Worm (Caenorhabditis elegans) whole organism, L3 larva: ENCODE data around the gene mttu-1.
"Not testable (repeated sequence)": the region's sequence is repeated elsewhere in the genome, so short reads cannot be mapped to it uniquely, and the experiment has no call there.

Experiments used
- R02D3.7 ChIP-seq: fragments of 150-350 bp; optimal IDR thresholded peaks from 2 replicates; lab custom pipeline; 2014; ENCODE audit warnings: missing biosample characterization, missing genetic modification characterization
- ama-1 ChIP-seq: fragments of 150-350 bp; optimal IDR thresholded peaks from 2 replicates; lab custom pipeline; 2018
- ceh-16 ChIP-seq: sonication (generic microtip); optimal IDR thresholded peaks from 2 replicates; lab custom pipeline; 2017; ENCODE audit warnings: missing biosample characterization, missing genetic modification characterization
- ceh-82 ChIP-seq: fragments of 150-350 bp; optimal IDR thresholded peaks from 2 replicates; lab custom pipeline; 2014; ENCODE audit warnings: missing biosample characterization, missing genetic modification characterization
- ceh-9 ChIP-seq: sonication (generic microtip); optimal IDR thresholded peaks from 2 replicates; lab custom pipeline; 2018; ENCODE audit warnings: missing biosample characterization, missing genetic modification characterization
- daf-12 ChIP-seq: fragments of 150-350 bp; optimal IDR thresholded peaks from 2 replicates; lab custom pipeline; 2014; ENCODE audit warnings: missing biosample characterization, missing genetic modification reagents, missing genetic modification characterization
- elt-1 ChIP-seq: fragments of 150-350 bp; optimal IDR thresholded peaks from 2 replicates; lab custom pipeline; 2014; ENCODE audit warnings: missing biosample characterization, missing genetic modification characterization
- elt-2 ChIP-seq: sonication (generic microtip); optimal IDR thresholded peaks from 2 replicates; lab custom pipeline; 2016; ENCODE audit warnings: missing genetic modification reagents, mild to moderate bottlenecking, missing genetic modification characterization, missing compliant biosample characterization
- elt-3 ChIP-seq, 3 experiments: fragments of 150-350 bp in 1 of 3; sonication (generic microtip) in 2 of 3; optimal IDR thresholded peaks; 2 replicates in 2 of 3; 4 replicates in 1 of 3; lab custom pipeline; 2014 to 2017; ENCODE audit warnings: missing biosample characterization in 3 of 3, missing genetic modification characterization in 3 of 3
- fkh-10 ChIP-seq: sonication (generic microtip); optimal IDR thresholded peaks from 2 replicates; lab custom pipeline; 2017; ENCODE audit warnings: missing biosample characterization, missing genetic modification reagents, missing genetic modification characterization
- fkh-2 ChIP-seq: fragments of 150-350 bp; optimal IDR thresholded peaks from 2 replicates; lab custom pipeline; 2014; ENCODE audit warnings: missing biosample characterization, missing genetic modification reagents, missing genetic modification characterization
- fos-1 ChIP-seq: fragments of 150-350 bp; optimal IDR thresholded peaks from 2 replicates; lab custom pipeline; 2014; ENCODE audit warnings: missing biosample characterization, missing genetic modification characterization
- hmg-11 ChIP-seq: sonication (generic microtip); optimal IDR thresholded peaks from 2 replicates; lab custom pipeline; 2016; ENCODE audit warnings: missing genetic modification characterization, missing compliant biosample characterization
- jun-1 ChIP-seq: fragments of 150-350 bp; optimal IDR thresholded peaks from 2 replicates; lab custom pipeline; 2014; ENCODE audit warnings: missing biosample characterization, missing genetic modification reagents, missing genetic modification characterization
- lin-39 ChIP-seq: fragments of 150-350 bp; optimal IDR thresholded peaks from 2 replicates; lab custom pipeline; 2018; ENCODE audit warnings: missing biosample characterization, missing genetic modification reagents, missing genetic modification characterization
- lsy-12 ChIP-seq: sonication (generic microtip); optimal IDR thresholded peaks from 2 replicates; lab custom pipeline; 2016; ENCODE audit warnings: mild to moderate bottlenecking, missing genetic modification characterization, missing compliant biosample characterization
- mml-1 ChIP-seq: fragments of 150-350 bp; sonication (generic microtip); optimal IDR thresholded peaks from 3 replicates; lab custom pipeline; 2014; ENCODE audit warnings: missing biosample characterization, missing genetic modification characterization
- nfya-1 ChIP-seq: sonication (generic microtip); optimal IDR thresholded peaks from 2 replicates; lab custom pipeline; 2017; ENCODE audit warnings: missing genetic modification characterization, mild to moderate bottlenecking, missing compliant biosample characterization, antibody characterized with exemption, moderate library complexity; ENCODE audit not compliant: insufficient read depth
- nhr-11 ChIP-seq: fragments of 150-350 bp; optimal IDR thresholded peaks from 2 replicates; lab custom pipeline; 2014; ENCODE audit warnings: missing biosample characterization, missing genetic modification characterization
- nhr-12 ChIP-seq: fragments of 150-350 bp; optimal IDR thresholded peaks from 2 replicates; lab custom pipeline; 2014; ENCODE audit warnings: missing biosample characterization, missing genetic modification characterization
- nhr-23 ChIP-seq: fragments of 150-350 bp; optimal IDR thresholded peaks from 2 replicates; lab custom pipeline; 2014; ENCODE audit warnings: missing biosample characterization, missing genetic modification reagents, missing genetic modification characterization
- nhr-237 ChIP-seq: fragments of 150-350 bp; optimal IDR thresholded peaks from 2 replicates; lab custom pipeline; 2014; ENCODE audit warnings: missing biosample characterization, missing genetic modification characterization
- nhr-25 ChIP-seq: sonication (generic microtip); optimal IDR thresholded peaks from 2 replicates; lab custom pipeline; 2017; ENCODE audit warnings: missing biosample characterization, missing genetic modification characterization
- nhr-28 ChIP-seq: fragments of 150-350 bp; optimal IDR thresholded peaks from 2 replicates; lab custom pipeline; 2014; ENCODE audit warnings: missing biosample characterization, missing genetic modification characterization
- nhr-43 ChIP-seq: sonication (generic microtip); optimal IDR thresholded peaks from 2 replicates; lab custom pipeline; 2016; ENCODE audit warnings: mild to moderate bottlenecking, missing genetic modification characterization, missing compliant biosample characterization; ENCODE audit not compliant: poor library complexity, severe bottlenecking
- nhr-67 ChIP-seq: fragments of 150-350 bp; optimal IDR thresholded peaks from 2 replicates; lab custom pipeline; 2014; ENCODE audit warnings: missing biosample characterization, missing genetic modification characterization
- nhr-77 ChIP-seq: fragments of 150-350 bp; optimal IDR thresholded peaks from 2 replicates; lab custom pipeline; 2014; ENCODE audit warnings: missing biosample characterization, missing genetic modification characterization
- pha-4 ChIP-seq: fragments of 150-350 bp; optimal IDR thresholded peaks from 2 replicates; lab custom pipeline; 2014; ENCODE audit warnings: missing biosample characterization, missing genetic modification reagents, missing genetic modification characterization
- pqm-1 ChIP-seq: fragments of 150-350 bp; optimal IDR thresholded peaks from 2 replicates; lab custom pipeline; 2017; ENCODE audit warnings: missing biosample characterization, missing genetic modification characterization, inconsistent platforms
- sea-2 ChIP-seq: fragments of 150-350 bp; sonication (generic microtip); optimal IDR thresholded peaks from 4 replicates; lab custom pipeline; 2014; ENCODE audit warnings: missing biosample characterization, missing genetic modification reagents, missing genetic modification characterization
- snpc-4 ChIP-seq: fragments of 150-350 bp; optimal IDR thresholded peaks from 2 replicates; lab custom pipeline; 2014; ENCODE audit warnings: missing biosample characterization, missing genetic modification characterization
- tbx-2 ChIP-seq: sonication (generic microtip); optimal IDR thresholded peaks from 2 replicates; lab custom pipeline; 2016; ENCODE audit warnings: mild to moderate bottlenecking, missing genetic modification characterization, missing compliant biosample characterization
- unc-62 ChIP-seq: fragments of 150-350 bp; sonication (generic microtip); optimal IDR thresholded peaks from 4 replicates; lab custom pipeline; 2014; ENCODE audit warnings: missing biosample characterization, missing genetic modification reagents, missing genetic modification characterization
- ztf-4 ChIP-seq: fragments of 150-350 bp; optimal IDR thresholded peaks from 2 replicates; lab custom pipeline; 2014; ENCODE audit warnings: missing biosample characterization, missing genetic modification characterization

mttu-1 gene

ce11 chrIV:11260544-11261227, 36.0 kb downstream of the mttu-1 start, which contains the start of gene C05C12.5:
TSS of gene C05C12.5 (minus strand) at chrIV:11261185.
- TF ChIP-seq nfya-1 (tag; lab: Kevin White, UChicago) (no peak), jun-1 (tag; lab: Kevin White, UChicago) (no peak), fos-1 (tag; lab: Kevin White, UChicago) (no peak), nhr-237 (tag; lab: Kevin White, UChicago) (no peak), elt-1 (tag; lab: Kevin White, UChicago) (no peak), unc-62 (GFP tag; lab: Kevin White, UChicago) (no peak), mml-1 (no peak), fkh-10 (GFP tag; lab: Kevin White, UChicago) (no peak), daf-12 (no peak), elt-3 (tag; optimal IDR thresholded peaks at IDR 0.05; lab: Kevin White, UChicago) (no peak), nhr-23 (tag; lab: Kevin White, UChicago) (no peak), nhr-25 (tag; lab: Kevin White, UChicago) (no peak), nhr-43 (no peak), ceh-9 (tag; lab: Kevin White, UChicago) (no peak), fkh-2 (tag; lab: Kevin White, UChicago) (no peak), ama-1 (lab: Kevin White, UChicago) (no peak), ceh-16 (tag; lab: Kevin White, UChicago) (no peak), ceh-82 (tag; lab: Kevin White, UChicago) (no peak), lin-39 (tag; lab: Kevin White, UChicago) (no peak), tbx-2 (no peak)

- no peak for TF ChIP-seq ztf-4
- no peak for TF ChIP-seq nhr-12 (tag; lab: Kevin White, UChicago)
- no peak for TF ChIP-seq snpc-4 (tag; lab: Kevin White, UChicago)
- no peak for TF ChIP-seq tbx-2
- TF ChIP-seq mml-1 = no peak
- no peak for TF ChIP-seq elt-3 (tag; optimal IDR thresholded peaks at IDR 0.05; lab: Kevin White, UChicago)
- TF ChIP-seq lin-39 (tag; lab: Kevin White, UChicago) = no peak
- TF ChIP-seq R02D3.7 (tag; lab: Kevin White, UChicago) = no peak
- no peak for TF ChIP-seq lsy-12 (tag; lab: Kevin White, UChicago)
- peak; percentile 87 for TF ChIP-seq elt-2
- peak; percentile 8 for TF ChIP-seq pha-4
- no peak for TF ChIP-seq sea-2 (GFP tag; lab: Kevin White, UChicago)
- no peak for TF ChIP-seq nfya-1 (tag; lab: Kevin White, UChicago)
- TF ChIP-seq nhr-43 = no peak
- TF ChIP-seq jun-1 (tag; lab: Kevin White, UChicago) = no peak
- no peak for TF ChIP-seq nhr-67 (tag; lab: Kevin White, UChicago)
- no peak for TF ChIP-seq unc-62 (GFP tag; lab: Kevin White, UChicago)
- TF ChIP-seq nhr-237 (tag; lab: Kevin White, UChicago) = no peak
- peak; percentile 27 for TF ChIP-seq pqm-1 (tag; lab: Kevin White, UChicago)
These were observed 37.2 kb downstream of the mttu-1 start, which contains the start of gene gtl-1 for ce11 chrIV:11259485-11259972. TSS of gene gtl-1 (minus strand) at chrIV:11259535.

ce11 chrIV:11257476-11257875, 39.2 kb downstream of the mttu-1 start:
- TF ChIP-seq pqm-1 (tag; lab: Kevin White, UChicago) = peak; percentile 64
- TF ChIP-seq jun-1 (tag; lab: Kevin White, UChicago) = peak; percentile 63
- TF ChIP-seq nfya-1 (tag; lab: Kevin White, UChicago) = no peak
- no peak for TF ChIP-seq hmg-11 (tag; lab: Kevin White, UChicago)
- peak; percentile 89 for TF ChIP-seq elt-2
- TF ChIP-seq ceh-16 (tag; lab: Kevin White, UChicago) = no peak
- TF ChIP-seq nhr-12 (tag; lab: Kevin White, UChicago) = no peak

ce11 chrIV:11253689-11254088, 43.0 kb downstream of the mttu-1 start, which contains the start of gene C05C12.1:
TSS of gene C05C12.1 (plus strand) at chrIV:11253989.
- not testable (repeated sequence) for TF ChIP-seq nhr-28; nhr-11 (tag; lab: Kevin White, UChicago); nhr-77 (tag; lab: Kevin White, UChicago)
